Fruit fly (Drosophila melanogaster): ENCODE measurements around the gene CG16986.

The CG16986 gene

DNA sequence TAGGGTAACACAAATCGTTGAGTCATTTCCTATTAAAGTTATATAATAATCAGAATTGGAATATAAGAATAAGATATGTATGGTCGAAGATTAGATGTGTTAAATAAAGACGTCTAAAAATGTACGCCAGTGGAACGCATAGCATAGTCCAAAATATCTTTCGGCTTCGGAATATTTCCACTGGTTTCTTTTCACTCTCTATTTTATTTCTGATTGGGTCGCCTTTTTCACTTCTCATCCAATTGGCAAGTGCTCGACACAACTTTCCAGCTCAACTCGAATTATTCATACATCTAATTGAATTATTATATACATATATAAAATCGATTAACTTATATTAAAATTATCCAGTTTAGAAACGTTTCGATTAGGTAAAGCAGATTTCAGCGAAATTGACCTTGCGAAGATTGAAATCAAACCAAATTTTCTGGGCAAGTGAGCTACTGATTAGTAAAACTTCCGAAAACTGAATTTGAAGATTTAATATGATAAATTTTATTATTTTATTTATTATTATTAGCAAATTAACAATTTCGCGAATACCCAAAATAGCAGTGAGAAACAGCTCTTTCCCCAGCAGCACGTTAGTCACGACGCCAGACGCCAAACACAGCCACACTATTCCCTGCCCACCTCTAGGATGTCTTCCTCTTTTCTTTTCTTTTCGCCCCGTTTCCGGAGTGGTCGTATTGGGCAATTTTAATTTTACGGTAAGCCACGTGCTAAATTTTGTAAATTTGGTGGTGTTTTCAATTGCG is 13.1 kb upstream of the CG16986 start, which contains the start of gene RpL8 (continued):
- TF ChIP-seq BtbVII (GFP tag; optimal IDR thresholded peaks at IDR 0.05) (peak; percentile 90), corto (GFP tag; optimal IDR thresholded peaks at IDR 0.05) (peak; percentile 0), CG16779 (GFP tag; IDR thresholded peaks at IDR 0.05) (peak; percentile 75), CG9817 (tag; optimal IDR thresholded peaks at IDR 0.05) (peak; percentile 75), CG12104 (GFP tag; optimal IDR thresholded peaks at IDR 0.05) (peak; percentile 72), org-1 (GFP tag; optimal IDR thresholded peaks at IDR 0.05) (peak; percentile 64), CTCF (GFP tag; optimal IDR thresholded peaks at IDR 0.05) (peak; percentile 62), Neu2 (GFP tag; optimal IDR thresholded peaks at IDR 0.05; ENCODE audit: borderline replicate concordance) (peak; percentile 64), jumu (GFP tag; optimal IDR thresholded peaks at IDR 0.05) (peak; percentile 53), Hey (tag; optimal IDR thresholded peaks at IDR 0.05) (peak; percentile 69), ssp (GFP tag; IDR thresholded peaks at IDR 0.05) (peak; percentile 94), rib (GFP tag; IDR thresholded peaks at IDR 0.05) (peak; percentile 42; the same call in 1 of the 2 replicates), CG15011 (GFP tag; optimal IDR thresholded peaks at IDR 0.05) (peak; percentile 74), sug (tag; optimal IDR thresholded peaks at IDR 0.05) (peak; percentile 79), CG11247 (GFP tag; IDR thresholded peaks at IDR 0.05) (peak; percentile 84), CG18764 (GFP tag; optimal IDR thresholded peaks at IDR 0.05) (peak; percentile 71), phol (tag; optimal IDR thresholded peaks at IDR 0.05) (peak; percentile 76), kni (GFP tag; optimal IDR thresholded peaks at IDR 0.05) (peak; percentile 59), crol (GFP tag; IDR thresholded peaks at IDR 0.05) (no peak), ap (GFP tag; IDR thresholded peaks at IDR 0.05) (peak; percentile 63), nau (GFP tag; optimal IDR thresholded peaks at IDR 0.05) (peak; percentile 88), grau (tag; optimal IDR thresholded peaks at IDR 0.05) (peak; percentile 67), danr (GFP tag; IDR thresholded peaks at IDR 0.05) (no peak), HHEX (GFP tag; optimal IDR thresholded peaks at IDR 0.05) (peak; percentile 93), CG4328 (GFP tag; optimal IDR thresholded peaks at IDR 0.05) (peak; percentile 84), Hr51 (GFP tag; optimal IDR thresholded peaks at IDR 0.05) (peak; percentile 65 to 81), ham (GFP tag; IDR thresholded peaks at IDR 0.05) (peak; percentile 64; the same call in 1 of the 2 replicates), Sry-δ (GFP tag; optimal IDR thresholded peaks at IDR 0.05) (peak; percentile 88), seq (GFP tag; IDR thresholded peaks at IDR 0.05) (peak; percentile 80), H15 (GFP tag; IDR thresholded peaks at IDR 0.05) (peak; percentile 75), lbe (GFP tag; optimal IDR thresholded peaks at IDR 0.05) (peak; percentile 20), CG2202 (tag; optimal IDR thresholded peaks at IDR 0.05) (peak; percentile 73), Nf-YB (GFP tag; optimal IDR thresholded peaks at IDR 0.05) (peak; percentile 63), CG10979 (tag; optimal IDR thresholded peaks at IDR 0.05) (peak; percentile 56), eve (GFP tag; optimal IDR thresholded peaks at IDR 0.05) (peak in 1 of 2 experiments; percentile 9), pzg (GFP tag; optimal IDR thresholded peaks at IDR 0.05) (peak; percentile 75), kah (GFP tag; optimal IDR thresholded peaks at IDR 0.05) (peak; percentile 86), inv (GFP tag; IDR thresholded peaks at IDR 0.05; ENCODE audit: partially characterized antibody) (peak; percentile 64), BEAF-32 (GFP tag; optimal IDR thresholded peaks at IDR 0.05) (peak; percentile 78), Nf-YC (tag; optimal IDR thresholded peaks at IDR 0.05) (peak; percentile 54), vvl (GFP tag; IDR thresholded peaks at IDR 0.05) (peak; percentile 89), sc (optimal IDR thresholded peaks at IDR 0.05) (no peak), sc (GFP tag; optimal IDR thresholded peaks at IDR 0.05) (peak; percentile 62), Opbp (GFP tag; IDR thresholded peaks at IDR 0.05; ENCODE audit: partially characterized antibody) (peak; percentile 66; the same call in 1 of the 3 replicates), CG30431 (GFP tag; optimal IDR thresholded peaks at IDR 0.05) (peak; percentile 60), lilli (GFP tag; optimal IDR thresholded peaks at IDR 0.05) (peak; percentile 74), CG9215 (GFP tag; IDR thresholded peaks at IDR 0.05) (peak; percentile 66), repo (GFP tag; optimal IDR thresholded peaks at IDR 0.05) (peak; percentile 66), Dll (GFP tag; IDR thresholded peaks at IDR 0.05; ENCODE audit: partially characterized antibody) (peak; percentile 59; the same call in 1 of the 4 replicates)

Measured in whole organism, embryonic.